Worm (Caenorhabditis elegans) whole organism, L1 larva: ENCODE results near the gene fbxa-139.

Experiments
- C16A3.4 ChIP-seq: fragments of 150-350 bp; optimal IDR thresholded peaks from 2 replicates; lab custom pipeline; 2014; ENCODE audit warnings: missing biosample characterization, missing genetic modification characterization
- C34B4.2 ChIP-seq: sonication (generic microtip); optimal IDR thresholded peaks from 2 replicates; lab custom pipeline; 2017; ENCODE audit warnings: mild to moderate bottlenecking, missing genetic modification characterization, missing compliant biosample characterization
- Y116A8C.19 ChIP-seq: sonication (generic microtip); optimal IDR thresholded peaks from 2 replicates; lab custom pipeline; 2016; ENCODE audit warnings: missing compliant biosample characterization, missing genetic modification characterization, borderline replicate concordance
- alr-1 ChIP-seq: fragments of 200-800 bp; sonication (Bioruptor generic); optimal IDR thresholded peaks from 2 replicates; lab custom pipeline; 2018; ENCODE audit warnings: borderline replicate concordance, mild to moderate bottlenecking, missing genetic modification characterization, missing compliant biosample characterization
- aly-2 ChIP-seq: fragments of 150-350 bp; optimal IDR thresholded peaks from 2 replicates; lab custom pipeline; 2014; ENCODE audit warnings: missing biosample characterization, missing genetic modification characterization
- blmp-1 ChIP-seq: fragments of 150-350 bp; optimal IDR thresholded peaks from 2 replicates; lab custom pipeline; 2014; ENCODE audit warnings: missing biosample characterization, missing genetic modification characterization
- ceh-8 ChIP-seq: fragments of 200-800 bp; sonication (Bioruptor generic); optimal IDR thresholded peaks from 2 replicates; lab custom pipeline; 2018; ENCODE audit warnings: mild to moderate bottlenecking, missing genetic modification characterization, moderate library complexity, missing compliant biosample characterization
- ceh-82 ChIP-seq, 3 experiments: fragments of 150-350 bp in 1 of 3; sonication (generic microtip) in 2 of 3; optimal IDR thresholded peaks; 2 replicates each; lab custom pipeline; 2014 to 2017; ENCODE audit warnings: missing biosample characterization in 3 of 3, missing genetic modification characterization in 3 of 3
- ceh-88 ChIP-seq: fragments of 200-800 bp; sonication (Bioruptor generic); IDR thresholded peaks from 2 replicates; pipeline ENCODE4 v1.3.6; 2022; ENCODE audit warnings: missing genetic modification characterization, missing compliant biosample characterization
- ceh-90 ChIP-seq: sonication (generic microtip); optimal IDR thresholded peaks from 2 replicates; lab custom pipeline; 2016; ENCODE audit warnings: missing genetic modification characterization, missing compliant biosample characterization
- dsc-1 ChIP-seq: sonication (generic microtip); optimal IDR thresholded peaks from 2 replicates; lab custom pipeline; 2016; ENCODE audit warnings: mild to moderate bottlenecking, missing genetic modification characterization, missing compliant biosample characterization
- efl-1 ChIP-seq, 4 experiments: fragments of 150-350 bp; optimal IDR thresholded peaks in 3 of 4; peaks in 1 of 4; 1 replicate in 1 of 4; 2 replicates in 3 of 4; lab custom pipeline; 2014; ENCODE audit warnings: missing biosample characterization in 2 of 4, missing genetic modification characterization in 2 of 4, missing genetic modification reagents in 2 of 4
- efl-3 ChIP-seq: fragments of 200-800 bp; sonication (Bioruptor generic); optimal IDR thresholded peaks from 2 replicates; lab custom pipeline; 2018; ENCODE audit warnings: mild to moderate bottlenecking, missing genetic modification characterization, missing compliant biosample characterization
- egl-13 ChIP-seq: sonication (generic microtip); optimal IDR thresholded peaks from 2 replicates; lab custom pipeline; 2016; ENCODE audit warnings: missing genotype, missing genetic modification reagents, missing genetic modification characterization, missing compliant biosample characterization
- egl-27 ChIP-seq, 2 experiments: fragments of 150-350 bp in 1 of 2; sonication (generic microtip); optimal IDR thresholded peaks; 3 replicates each; lab custom pipeline; 2017 to 2018; ENCODE audit warnings: missing biosample characterization in 2 of 2, missing genetic modification characterization in 2 of 2, missing genetic modification reagents in 2 of 2
- elt-2 ChIP-seq: sonication (generic microtip); optimal IDR thresholded peaks from 2 replicates; lab custom pipeline; 2016; ENCODE audit warnings: missing genetic modification characterization, mild to moderate bottlenecking, inconsistent platforms, missing compliant biosample characterization, missing genetic modification reagents
- elt-3 ChIP-seq, 6 experiments: fragments of 150-350 bp in 1 of 6; sonication (generic microtip); optimal IDR thresholded peaks; 2 replicates each; lab custom pipeline; 2017 to 2018; ENCODE audit warnings: missing biosample characterization in 6 of 6, missing genetic modification characterization in 6 of 6, inconsistent platforms in 1 of 6
- ets-5 ChIP-seq: fragments of 200-800 bp; sonication (Bioruptor generic); IDR thresholded peaks from 2 replicates; pipeline ENCODE4 v1.3.6; 2022; ENCODE audit warnings: missing genetic modification characterization, missing compliant biosample characterization
- fos-1 ChIP-seq: fragments of 150-350 bp; optimal IDR thresholded peaks from 2 replicates; lab custom pipeline; 2014; ENCODE audit warnings: missing biosample characterization, missing genetic modification characterization
- grh-1 ChIP-seq: fragments of 200-800 bp; sonication (Bioruptor generic); IDR thresholded peaks from 2 replicates; pipeline ENCODE4 v1.3.6; 2022; ENCODE audit warnings: missing genetic modification reagents, missing genetic modification characterization, missing compliant biosample characterization
- hlh-4 ChIP-seq: sonication (generic microtip); optimal IDR thresholded peaks from 2 replicates; lab custom pipeline; 2016; ENCODE audit warnings: mild to moderate bottlenecking, missing genetic modification characterization, missing compliant biosample characterization
- hpl-2 ChIP-seq: fragments of 150-350 bp; optimal IDR thresholded peaks from 2 replicates; lab custom pipeline; 2014; ENCODE audit warnings: missing biosample characterization, missing genetic modification reagents, missing genetic modification characterization
- irx-1 ChIP-seq: sonication (generic microtip); optimal IDR thresholded peaks from 2 replicates; lab custom pipeline; 2016; ENCODE audit warnings: missing genetic modification characterization, missing compliant biosample characterization
- jun-1 ChIP-seq: fragments of 150-350 bp; optimal IDR thresholded peaks from 2 replicates; lab custom pipeline; 2014; ENCODE audit warnings: missing biosample characterization, missing genetic modification reagents, missing genetic modification characterization
- lin-13 ChIP-seq: fragments of 150-350 bp; optimal IDR thresholded peaks from 2 replicates; lab custom pipeline; 2014; ENCODE audit warnings: missing biosample characterization, missing genetic modification reagents, missing genetic modification characterization
- lin-14 ChIP-seq: fragments of 200-800 bp; sonication (Bioruptor generic); optimal IDR thresholded peaks from 2 replicates; lab custom pipeline; 2018; ENCODE audit warnings: mild to moderate bottlenecking, missing genetic modification characterization, moderate library complexity, missing compliant biosample characterization
- lin-15B ChIP-seq: fragments of 150-350 bp; sonication (generic microtip); optimal IDR thresholded peaks from 3 replicates; lab custom pipeline; 2014; ENCODE audit warnings: missing biosample characterization, missing genetic modification characterization
- lin-35 ChIP-seq, 2 experiments: fragments of 150-350 bp; optimal IDR thresholded peaks; 2 replicates each; lab custom pipeline; 2014; ENCODE audit warnings: missing biosample characterization in 2 of 2, missing genetic modification characterization in 2 of 2, missing genetic modification reagents in 2 of 2
- lsy-2 ChIP-seq, 2 experiments: fragments of 150-350 bp; optimal IDR thresholded peaks; 2 replicates each; lab custom pipeline; 2014; ENCODE audit warnings: missing biosample characterization in 2 of 2, missing genetic modification characterization in 2 of 2
- mab-9 ChIP-seq: fragments of 200-800 bp; sonication (Bioruptor generic); IDR thresholded peaks from 2 replicates; pipeline ENCODE4 v1.3.6; 2022; ENCODE audit warnings: missing genetic modification reagents, missing genetic modification characterization, missing compliant biosample characterization
- mep-1 ChIP-seq: fragments of 150-350 bp; optimal IDR thresholded peaks from 2 replicates; lab custom pipeline; 2014; ENCODE audit warnings: missing biosample characterization, missing genetic modification characterization
- nhr-11 ChIP-seq: fragments of 150-350 bp; optimal IDR thresholded peaks from 2 replicates; lab custom pipeline; 2014; ENCODE audit warnings: missing biosample characterization, missing genetic modification characterization
- nhr-12 ChIP-seq: sonication (generic microtip); optimal IDR thresholded peaks from 2 replicates; lab custom pipeline; 2017; ENCODE audit warnings: missing biosample characterization, missing genetic modification characterization
- nhr-20 ChIP-seq: sonication (generic microtip); optimal IDR thresholded peaks from 2 replicates; lab custom pipeline; 2016; ENCODE audit warnings: mild to moderate bottlenecking, missing genetic modification characterization, missing compliant biosample characterization
- nhr-237 ChIP-seq: fragments of 150-350 bp; optimal IDR thresholded peaks from 2 replicates; lab custom pipeline; 2014; ENCODE audit warnings: missing biosample characterization, missing genetic modification characterization
- nhr-28 ChIP-seq: fragments of 150-350 bp; optimal IDR thresholded peaks from 2 replicates; lab custom pipeline; 2014; ENCODE audit warnings: missing biosample characterization, missing genetic modification characterization
- nhr-76 ChIP-seq: sonication (generic microtip); optimal IDR thresholded peaks from 2 replicates; lab custom pipeline; 2017; ENCODE audit warnings: missing biosample characterization, missing genetic modification characterization
- nhr-77 ChIP-seq: fragments of 150-350 bp; optimal IDR thresholded peaks from 2 replicates; lab custom pipeline; 2014; ENCODE audit warnings: missing biosample characterization, missing genetic modification characterization
- nhr-90 ChIP-seq: sonication (generic microtip); optimal IDR thresholded peaks from 2 replicates; lab custom pipeline; 2016; ENCODE audit warnings: mild to moderate bottlenecking, missing genetic modification characterization, missing compliant biosample characterization; ENCODE audit not compliant: poor library complexity
- pag-3 ChIP-seq: sonication (generic microtip); optimal IDR thresholded peaks from 2 replicates; lab custom pipeline; 2017; ENCODE audit warnings: missing genetic modification characterization, mild to moderate bottlenecking, missing compliant biosample characterization, antibody characterized with exemption, borderline replicate concordance; ENCODE audit not compliant: insufficient read depth
- pax-3 ChIP-seq: fragments of 200-800 bp; sonication (Bioruptor generic); optimal IDR thresholded peaks from 2 replicates; lab custom pipeline; 2018; ENCODE audit warnings: mild to moderate bottlenecking, missing genetic modification characterization, moderate library complexity, missing compliant biosample characterization
- pqm-1 ChIP-seq: sonication (generic microtip); optimal IDR thresholded peaks from 3 replicates; lab custom pipeline; 2017; ENCODE audit warnings: missing biosample characterization, missing genetic modification characterization
- skn-1 ChIP-seq: fragments of 150-350 bp; optimal IDR thresholded peaks from 2 replicates; lab custom pipeline; 2014; ENCODE audit warnings: missing biosample characterization, missing genetic modification characterization
- snpc-4 ChIP-seq: fragments of 150-350 bp; optimal IDR thresholded peaks from 2 replicates; lab custom pipeline; 2014; ENCODE audit warnings: missing biosample characterization, missing genetic modification characterization
- sptf-1 ChIP-seq: fragments of 150-350 bp; optimal IDR thresholded peaks from 2 replicates; lab custom pipeline; 2014; ENCODE audit warnings: missing biosample characterization, missing genetic modification characterization
- sup-37 ChIP-seq: fragments of 200-800 bp; sonication (Bioruptor generic); optimal IDR thresholded peaks from 2 replicates; lab custom pipeline; 2018; ENCODE audit warnings: mild to moderate bottlenecking, missing genetic modification characterization, missing compliant biosample characterization
- swsn-7 ChIP-seq: sonication (generic microtip); optimal IDR thresholded peaks from 2 replicates; lab custom pipeline; 2016; ENCODE audit warnings: missing genetic modification characterization, missing compliant biosample characterization
- tlp-1 ChIP-seq: fragments of 150-350 bp; optimal IDR thresholded peaks from 2 replicates; lab custom pipeline; 2014; ENCODE audit warnings: missing biosample characterization, missing genetic modification characterization
- unc-30 ChIP-seq: sonication (generic microtip); optimal IDR thresholded peaks from 2 replicates; lab custom pipeline; 2017; ENCODE audit warnings: missing biosample characterization, missing genetic modification characterization
- unc-62 ChIP-seq: fragments of 150-350 bp; optimal IDR thresholded peaks from 2 replicates; lab custom pipeline; 2014; ENCODE audit warnings: missing biosample characterization, missing genetic modification reagents, missing genetic modification characterization
- unc-86 ChIP-seq: sonication (generic microtip); optimal IDR thresholded peaks from 2 replicates; lab custom pipeline; 2016; ENCODE audit warnings: missing genetic modification characterization, missing compliant biosample characterization
- xbp-1 ChIP-seq: sonication (generic microtip); optimal IDR thresholded peaks from 2 replicates; lab custom pipeline; 2016; ENCODE audit warnings: missing genetic modification characterization, missing compliant biosample characterization
- ztf-11 ChIP-seq, 2 experiments: sonication (generic microtip); optimal IDR thresholded peaks; 2 replicates each; lab custom pipeline; 2016 to 2017; ENCODE audit warnings: missing genetic modification characterization in 2 of 2, missing biosample characterization in 1 of 2, missing compliant biosample characterization in 1 of 2

Gene fbxa-139

ce11 chrV:15553869-15554268 is 40.6 kb downstream of the fbxa-139 start (continued):
- TF ChIP-seq pag-3 (tag; lab: Kevin White, UChicago) (no peak), ceh-90 (tag; lab: Kevin White, UChicago) (no peak), irx-1 (tag; lab: Kevin White, UChicago) (no peak), mep-1 (peak; percentile 24), unc-30 (tag; lab: Kevin White, UChicago) (no peak), elt-2 (tag; lab: Kevin White, UChicago) (no peak), egl-13 (tag; lab: Kevin White, UChicago) (no peak), sptf-1 (no peak), nhr-90 (tag; lab: Kevin White, UChicago) (no peak), ztf-11 (tag; optimal IDR thresholded peaks at IDR 0.05; lab: Kevin White, UChicago) (no peak), aly-2 (tag; lab: Kevin White, UChicago) (no peak), mab-9 (GFP tag; lab: Robert Waterston, UW) (no peak), tlp-1 (tag; lab: Kevin White, UChicago) (no peak), jun-1 (no peak), lin-15B (tag; lab: Kevin White, UChicago) (no peak), lin-13 (GFP tag; lab: Kevin White, UChicago) (no peak), xbp-1 (tag; lab: Kevin White, UChicago) (no peak), Y116A8C.19 (tag; lab: Kevin White, UChicago) (no peak), dsc-1 (tag; lab: Kevin White, UChicago) (no peak), ceh-82 (tag; optimal IDR thresholded peaks at IDR 0.05; lab: Kevin White, UChicago) (peak in 1 of 3 experiments; percentile 29), snpc-4 (tag; lab: Kevin White, UChicago) (no peak), blmp-1 (tag; lab: Kevin White, UChicago) (no peak), unc-62 (GFP tag; lab: Kevin White, UChicago) (no peak), ets-5 (GFP tag; lab: Robert Waterston, UW) (no peak), lin-35 (GFP tag; optimal IDR thresholded peaks at IDR 0.05; lab: Kevin White, UChicago) (peak in 1 of 2 experiments; percentile 70), fos-1 (no peak), skn-1 (tag; lab: Kevin White, UChicago) (peak; percentile 32), efl-3 (GFP tag; lab: Kevin White, UChicago) (no peak), egl-27 (tag; optimal IDR thresholded peaks at IDR 0.05; lab: Kevin White, UChicago) (no peak), lin-14 (GFP tag; lab: Kevin White, UChicago) (peak; percentile 23), nhr-12 (tag; lab: Kevin White, UChicago) (no peak), C16A3.4 (tag; lab: Kevin White, UChicago) (peak; percentile 37), nhr-76 (tag; lab: Kevin White, UChicago) (no peak), ceh-8 (GFP tag; lab: Kevin White, UChicago) (no peak), nhr-28 (tag; lab: Kevin White, UChicago) (no peak), efl-1 (optimal IDR thresholded peaks at IDR 0.05; lab: Kevin White, UChicago) (peak in 1 of 2 experiments; percentile 30), efl-1 (GFP tag; optimal IDR thresholded peaks at IDR 0.05 in 1 of 2; lab: Kevin White, UChicago) (peak; percentile 18 to 92), grh-1 (no peak), pax-3 (no peak), lsy-2 (tag; optimal IDR thresholded peaks at IDR 0.05; lab: Kevin White, UChicago) (peak in 1 of 2 experiments; percentile 22)

- peak; percentile 44 for TF ChIP-seq nhr-20 (tag; lab: Kevin White, UChicago)
- TF ChIP-seq nhr-11, result no peak
- peak; percentile 28 for TF ChIP-seq mep-1
- TF ChIP-seq hlh-4 (tag; lab: Kevin White, UChicago), result no peak
- TF ChIP-seq lin-15B (tag; lab: Kevin White, UChicago), result no peak
- no peak for TF ChIP-seq sup-37 (GFP tag; lab: Kevin White, UChicago)
- peak in 1 of 6 experiments; percentile 30 for TF ChIP-seq elt-3 (tag; optimal IDR thresholded peaks at IDR 0.05; lab: Kevin White, UChicago)
- TF ChIP-seq nhr-28 (tag; lab: Kevin White, UChicago), result no peak
- TF ChIP-seq unc-86 (tag; lab: Kevin White, UChicago), result peak; percentile 19
- TF ChIP-seq lin-13 (GFP tag; lab: Kevin White, UChicago), result peak; percentile 20
- no peak for TF ChIP-seq unc-30 (tag; lab: Kevin White, UChicago)
- no peak for TF ChIP-seq ceh-88 (GFP tag; lab: Robert Waterston, UW)
- no peak for TF ChIP-seq C34B4.2
- TF ChIP-seq nhr-77, result peak; percentile 3
- TF ChIP-seq swsn-7, result peak; percentile 51
- TF ChIP-seq alr-1 (tag; lab: Kevin White, UChicago), result no peak
- no peak for TF ChIP-seq hpl-2
- no peak for TF ChIP-seq nhr-237 (tag; lab: Kevin White, UChicago)
- TF ChIP-seq pqm-1, result no peak
These were observed 42.8 kb downstream of the fbxa-139 start for ce11 chrV:15551642-15552041.
